Worm (Caenorhabditis elegans) whole organism, L2 larva: ENCODE measurements around the gene Y73F4A.1.

Experiments used
- F13H6.1 ChIP-seq: sonication (generic microtip); optimal IDR thresholded peaks from 2 replicates; lab custom pipeline; 2016; ENCODE audit warnings: missing genetic modification characterization, missing compliant biosample characterization
- R02D3.7 ChIP-seq: fragments of 150-350 bp; optimal IDR thresholded peaks from 2 replicates; lab custom pipeline; 2014; ENCODE audit warnings: missing biosample characterization, missing genetic modification characterization
- Y55F3AM.14 ChIP-seq: fragments of 200-800 bp; sonication (Bioruptor generic); optimal IDR thresholded peaks from 2 replicates; lab custom pipeline; 2018; ENCODE audit warnings: mild to moderate bottlenecking, missing genetic modification characterization, missing compliant biosample characterization
- aly-2 ChIP-seq: fragments of 150-350 bp; optimal IDR thresholded peaks from 2 replicates; lab custom pipeline; 2014; ENCODE audit warnings: missing biosample characterization, missing genetic modification characterization
- ama-1 ChIP-seq: fragments of 150-350 bp; optimal IDR thresholded peaks from 2 replicates; lab custom pipeline; 2018; ENCODE audit warnings: inconsistent platforms
- blmp-1 ChIP-seq: sonication (generic microtip); optimal IDR thresholded peaks from 2 replicates; lab custom pipeline; 2017; ENCODE audit warnings: missing genetic modification characterization, mild to moderate bottlenecking, missing compliant biosample characterization, antibody characterized with exemption, moderate library complexity; ENCODE audit not compliant: insufficient read depth
- ceh-16 ChIP-seq: fragments of 150-350 bp; optimal IDR thresholded peaks from 2 replicates; lab custom pipeline; 2014; ENCODE audit warnings: missing biosample characterization, missing genetic modification characterization
- crh-2 ChIP-seq: sonication (generic microtip); optimal IDR thresholded peaks from 2 replicates; lab custom pipeline; 2017; ENCODE audit warnings: missing biosample characterization, missing genetic modification characterization
- dmd-4 ChIP-seq: sonication (generic microtip); optimal IDR thresholded peaks from 2 replicates; lab custom pipeline; 2017; ENCODE audit warnings: missing biosample characterization, missing genetic modification characterization
- egl-27 ChIP-seq: sonication (generic microtip); optimal IDR thresholded peaks from 3 replicates; lab custom pipeline; 2017; ENCODE audit warnings: missing biosample characterization, missing genetic modification reagents, missing genetic modification characterization
- elt-1 ChIP-seq: fragments of 150-350 bp; optimal IDR thresholded peaks from 2 replicates; lab custom pipeline; 2014; ENCODE audit warnings: missing biosample characterization, missing genetic modification characterization
- fos-1 ChIP-seq: fragments of 150-350 bp; optimal IDR thresholded peaks from 2 replicates; lab custom pipeline; 2014; ENCODE audit warnings: missing biosample characterization, missing genetic modification characterization
- gmeb-1 ChIP-seq: fragments of 150-350 bp; optimal IDR thresholded peaks from 2 replicates; lab custom pipeline; 2014; ENCODE audit warnings: missing biosample characterization, missing genetic modification characterization
- lin-11 ChIP-seq: fragments of 150-350 bp; sonication (generic microtip); optimal IDR thresholded peaks from 2 replicates; lab custom pipeline; 2014; ENCODE audit warnings: missing biosample characterization, missing genetic modification characterization, inconsistent platforms, mixed read lengths
- lin-13 ChIP-seq: fragments of 150-350 bp; optimal IDR thresholded peaks from 2 replicates; lab custom pipeline; 2014; ENCODE audit warnings: missing biosample characterization, missing genetic modification reagents, missing genetic modification characterization
- lin-39 ChIP-seq: fragments of 150-350 bp; optimal IDR thresholded peaks from 2 replicates; lab custom pipeline; 2014; ENCODE audit warnings: missing biosample characterization, missing genetic modification reagents, missing genetic modification characterization
- lsy-2 ChIP-seq, 2 experiments: fragments of 150-350 bp in 1 of 2; sonication (generic microtip) in 1 of 2; optimal IDR thresholded peaks; 2 replicates each; lab custom pipeline; 2014 to 2017; ENCODE audit warnings: missing biosample characterization in 2 of 2, missing genetic modification characterization in 2 of 2
- mab-5 ChIP-seq: fragments of 150-350 bp; optimal IDR thresholded peaks from 2 replicates; lab custom pipeline; 2014; ENCODE audit warnings: missing biosample characterization, missing genetic modification characterization
- mbf-1 ChIP-seq: sonication (generic microtip); optimal IDR thresholded peaks from 2 replicates; lab custom pipeline; 2017; ENCODE audit warnings: missing biosample characterization, missing genetic modification characterization
- mdl-1 ChIP-seq, 2 experiments: fragments of 150-350 bp in 1 of 2; sonication (generic microtip) in 1 of 2; optimal IDR thresholded peaks; 2 replicates each; lab custom pipeline; 2017; ENCODE audit warnings: missing biosample characterization in 2 of 2, missing genetic modification characterization in 2 of 2
- nhr-10 ChIP-seq: sonication (generic microtip); optimal IDR thresholded peaks from 2 replicates; lab custom pipeline; 2017; ENCODE audit warnings: missing biosample characterization, missing genetic modification characterization
- nhr-11 ChIP-seq: fragments of 150-350 bp; optimal IDR thresholded peaks from 2 replicates; lab custom pipeline; 2014; ENCODE audit warnings: missing biosample characterization, missing genetic modification characterization
- nhr-12 ChIP-seq: fragments of 150-350 bp; optimal IDR thresholded peaks from 2 replicates; lab custom pipeline; 2014; ENCODE audit warnings: missing biosample characterization, missing genetic modification characterization
- nhr-129 ChIP-seq: fragments of 150-350 bp; optimal IDR thresholded peaks from 2 replicates; lab custom pipeline; 2014; ENCODE audit warnings: missing biosample characterization, missing genetic modification characterization
- nhr-21 ChIP-seq: fragments of 150-350 bp; optimal IDR thresholded peaks from 2 replicates; lab custom pipeline; 2014; ENCODE audit warnings: missing biosample characterization, missing genetic modification characterization
- nhr-23 ChIP-seq: fragments of 150-350 bp; optimal IDR thresholded peaks from 2 replicates; lab custom pipeline; 2014; ENCODE audit warnings: missing biosample characterization, missing genetic modification reagents, missing genetic modification characterization
- nhr-25 ChIP-seq: fragments of 150-350 bp; sonication (generic microtip); optimal IDR thresholded peaks from 3 replicates; lab custom pipeline; 2014; ENCODE audit warnings: missing biosample characterization, missing genetic modification characterization
- nhr-6 ChIP-seq: fragments of 150-350 bp; optimal IDR thresholded peaks from 2 replicates; lab custom pipeline; 2014; ENCODE audit warnings: missing biosample characterization, missing genetic modification characterization
- nhr-77 ChIP-seq: fragments of 150-350 bp; optimal IDR thresholded peaks from 2 replicates; lab custom pipeline; 2014; ENCODE audit warnings: missing biosample characterization, missing genetic modification characterization
- sem-4 ChIP-seq: fragments of 150-350 bp; optimal IDR thresholded peaks from 2 replicates; lab custom pipeline; 2014; ENCODE audit warnings: missing biosample characterization, missing genetic modification reagents, missing genetic modification characterization
- skn-1 ChIP-seq: sonication (generic microtip); optimal IDR thresholded peaks from 2 replicates; lab custom pipeline; 2017; ENCODE audit warnings: missing biosample characterization, missing genetic modification characterization
- sma-3 ChIP-seq: sonication (generic microtip); optimal IDR thresholded peaks from 2 replicates; lab custom pipeline; 2016; ENCODE audit warnings: missing genetic modification reagents, missing genetic modification characterization, missing compliant biosample characterization
- sma-9 ChIP-seq, 2 experiments: fragments of 150-350 bp in 1 of 2; sonication (generic microtip) in 1 of 2; optimal IDR thresholded peaks; 2 replicates each; lab custom pipeline; 2014 to 2016; ENCODE audit warnings: missing genetic modification characterization in 2 of 2, mild to moderate bottlenecking in 1 of 2, missing biosample characterization in 1 of 2, missing compliant biosample characterization in 1 of 2, missing genetic modification reagents in 1 of 2, moderate library complexity in 1 of 2
- snpc-4 ChIP-seq: fragments of 150-350 bp; optimal IDR thresholded peaks from 2 replicates; lab custom pipeline; 2014; ENCODE audit warnings: missing biosample characterization, missing genetic modification characterization
- unc-55 ChIP-seq: fragments of 150-350 bp; sonication (generic microtip); optimal IDR thresholded peaks from 3 replicates; lab custom pipeline; 2014; ENCODE audit warnings: missing biosample characterization, missing genetic modification reagents, missing genetic modification characterization
- ztf-1 ChIP-seq: fragments of 200-800 bp; sonication (Bioruptor generic); conservative IDR thresholded peaks from 2 replicates; pipeline ENCODE4 v1.3.6; 2022; ENCODE audit warnings: missing genetic modification characterization, missing compliant biosample characterization
- ztf-11 ChIP-seq: sonication (generic microtip); optimal IDR thresholded peaks from 2 replicates; lab custom pipeline; 2017; ENCODE audit warnings: missing biosample characterization, missing genetic modification characterization
- ztf-4 ChIP-seq: fragments of 150-350 bp; optimal IDR thresholded peaks from 2 replicates; lab custom pipeline; 2014; ENCODE audit warnings: missing biosample characterization, missing genetic modification characterization

Y73F4A.1 gene

ce11 chrIV:9074244-9074723, 29.1 kb upstream of the Y73F4A.1 start, which contains the start of gene mppb-1 (continued):
- TF ChIP-seq ztf-1 (no peak), ztf-4 (peak; percentile 67), lin-13 (GFP tag; lab: Kevin White, UChicago) (peak; percentile 83), gmeb-1 (tag; lab: Kevin White, UChicago) (peak; percentile 96)

DNA sequence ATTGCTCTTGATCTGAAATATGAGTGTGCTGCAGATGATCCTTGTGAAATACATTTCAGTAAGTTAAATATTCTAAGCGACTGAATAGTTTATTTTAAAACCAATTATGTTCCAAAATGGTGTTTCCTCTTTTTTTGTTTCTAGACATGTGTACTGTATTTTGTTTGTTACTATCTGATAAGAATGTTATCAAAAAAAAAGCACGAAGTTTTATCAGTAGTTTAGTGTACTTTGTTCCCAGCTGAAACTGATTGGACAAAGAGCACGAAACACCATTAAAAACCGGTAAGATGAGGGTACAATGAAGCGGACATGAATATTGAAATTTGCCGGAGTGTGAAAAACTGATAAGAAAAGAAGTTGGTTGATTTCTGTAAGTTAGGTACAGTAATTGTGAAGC, 25.0 kb upstream of the Y73F4A.1 start:
- no peak for TF ChIP-seq ztf-1
- no peak for TF ChIP-seq ama-1 (lab: Kevin White, UChicago)
- peak; percentile 22 for TF ChIP-seq fos-1 (tag; lab: Kevin White, UChicago)
- no peak for TF ChIP-seq nhr-23
- no peak for TF ChIP-seq sem-4 (tag; lab: Kevin White, UChicago)
- TF ChIP-seq snpc-4: no peak
- TF ChIP-seq, all 48 proteins: peak for 1

- TF ChIP-seq dmd-4 (tag; lab: Kevin White, UChicago) (no peak), ztf-4 (no peak), ztf-1 (no peak), sma-3 (GFP tag; lab: Kevin White, UChicago) (no peak), ceh-16 (tag; lab: Kevin White, UChicago) (no peak), elt-1 (no peak), nhr-129 (tag; lab: Kevin White, UChicago) (no peak), lin-13 (GFP tag; lab: Kevin White, UChicago) (no peak), skn-1 (tag; lab: Kevin White, UChicago) (no peak), ama-1 (lab: Kevin White, UChicago) (no peak), mab-5 (tag; lab: Kevin White, UChicago) (no peak), Y55F3AM.14 (GFP tag; lab: Kevin White, UChicago) (no peak), lsy-2 (tag; optimal IDR thresholded peaks at IDR 0.05; lab: Kevin White, UChicago) (no peak)
These were observed 24.6 kb upstream of the Y73F4A.1 start, which contains the start of gene nhr-11 for ce11 chrIV:9069703-9070102. Gene nhr-11 (plus strand): TSS chrIV:9070003.

DNA sequence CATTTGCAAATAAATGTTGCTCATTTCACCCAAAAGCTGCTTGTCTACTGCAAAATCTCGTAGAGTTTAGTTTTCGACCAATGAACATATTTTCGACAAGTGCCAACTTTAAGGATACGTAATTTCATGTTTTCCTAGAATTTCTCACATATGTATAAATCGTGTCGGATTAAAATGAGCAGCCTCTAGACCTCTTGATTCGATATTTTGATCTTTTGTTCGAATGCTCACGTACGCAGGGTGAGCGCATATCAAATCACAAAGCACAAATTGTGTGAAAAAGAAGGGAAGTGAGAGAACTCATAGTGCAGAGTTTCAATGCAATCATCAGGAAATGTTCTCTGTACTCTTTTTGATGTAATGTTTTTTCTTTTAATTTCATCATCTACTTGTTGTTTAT, 18.4 kb upstream of the Y73F4A.1 start:
- TF ChIP-seq sma-9 (GFP tag; optimal IDR thresholded peaks at IDR 0.05; lab: Kevin White, UChicago) (peak; percentile 61), sma-9 (tag; optimal IDR thresholded peaks at IDR 0.05; lab: Kevin White, UChicago) (no peak), nhr-10 (no peak), ceh-16 (tag; lab: Kevin White, UChicago) (no peak), snpc-4 (no peak), blmp-1 (tag; lab: Kevin White, UChicago) (no peak), nhr-129 (tag; lab: Kevin White, UChicago) (peak; percentile 49), nhr-12 (tag; lab: Kevin White, UChicago) (no peak), fos-1 (tag; lab: Kevin White, UChicago) (peak; percentile 10), nhr-23 (no peak), lin-13 (GFP tag; lab: Kevin White, UChicago) (no peak), nhr-11 (tag; lab: Kevin White, UChicago) (no peak), gmeb-1 (tag; lab: Kevin White, UChicago) (no peak), lin-11 (tag; lab: Kevin White, UChicago) (no peak), nhr-6 (tag; lab: Kevin White, UChicago) (no peak), ztf-11 (tag; lab: Kevin White, UChicago) (no peak), nhr-21 (tag; lab: Kevin White, UChicago) (peak; percentile 48), nhr-25 (tag; lab: Kevin White, UChicago) (no peak), lsy-2 (tag; optimal IDR thresholded peaks at IDR 0.05; lab: Kevin White, UChicago) (peak in 1 of 2 experiments; percentile 36), mbf-1 (no peak), Y55F3AM.14 (GFP tag; lab: Kevin White, UChicago) (no peak), F13H6.1 (peak; percentile 31), nhr-77 (tag; lab: Kevin White, UChicago) (no peak), lin-39 (tag; lab: Kevin White, UChicago) (no peak), crh-2 (tag; lab: Kevin White, UChicago) (peak; percentile 54), sma-3 (GFP tag; lab: Kevin White, UChicago) (no peak), mab-5 (tag; lab: Kevin White, UChicago) (no peak)

ce11 chrIV:9053403-9053802, 8.3 kb upstream of the Y73F4A.1 start:
- TF ChIP-seq skn-1 (tag; lab: Kevin White, UChicago): no peak
- TF ChIP-seq egl-27 (tag; lab: Kevin White, UChicago): no peak
- no peak for TF ChIP-seq nhr-12 (tag; lab: Kevin White, UChicago)
- no peak for TF ChIP-seq unc-55 (GFP tag; lab: Kevin White, UChicago)
- TF ChIP-seq nhr-21 (tag; lab: Kevin White, UChicago): peak; percentile 1
- TF ChIP-seq sem-4 (tag; lab: Kevin White, UChicago): no peak
- TF ChIP-seq nhr-25 (tag; lab: Kevin White, UChicago): no peak
- no peak for TF ChIP-seq mdl-1 (tag; optimal IDR thresholded peaks at IDR 0.05; lab: Kevin White, UChicago)
- TF ChIP-seq R02D3.7 (tag; lab: Kevin White, UChicago): no peak
- no peak for TF ChIP-seq lsy-2 (tag; optimal IDR thresholded peaks at IDR 0.05; lab: Kevin White, UChicago)
- peak; percentile 3 for TF ChIP-seq sma-9 (GFP tag; optimal IDR thresholded peaks at IDR 0.05; lab: Kevin White, UChicago)
- TF ChIP-seq sma-9 (tag; optimal IDR thresholded peaks at IDR 0.05; lab: Kevin White, UChicago): no peak
- no peak for TF ChIP-seq aly-2
- TF ChIP-seq nhr-23: no peak
